Fruit fly (Drosophila melanogaster): ENCODE results near the gene CG9095.

DNA sequence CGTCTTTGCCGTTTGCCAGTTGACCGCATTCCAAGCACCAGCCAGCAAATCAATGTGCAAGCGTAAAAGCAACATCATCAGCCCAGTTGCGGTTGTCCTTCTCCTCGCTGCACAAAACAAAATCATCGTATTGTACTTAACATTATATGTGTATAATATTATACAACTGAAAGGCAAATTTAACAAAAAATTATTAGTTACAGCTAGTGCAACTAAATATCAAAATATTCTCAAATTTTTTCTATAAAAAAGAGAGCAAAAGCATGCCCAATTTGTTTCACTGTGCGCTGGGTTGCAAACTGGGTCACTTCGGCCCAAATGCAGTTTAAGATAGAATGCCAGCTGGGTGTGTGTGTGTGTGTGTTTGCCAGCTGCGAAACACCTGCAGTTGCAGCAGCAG is 6.7 kb downstream of the CG9095 start:
- TF ChIP-seq CG16779 (GFP tag; IDR thresholded peaks at IDR 0.05) = no peak
- no peak for TF ChIP-seq ato (GFP tag; IDR thresholded peaks at IDR 0.05; ENCODE audit: partially characterized antibody)
- TF ChIP-seq CG3995 (GFP tag; optimal IDR thresholded peaks at IDR 0.05) = no peak
- no peak for TF ChIP-seq sqz (GFP tag; optimal IDR thresholded peaks at IDR 0.05)
- TF ChIP-seq CG7839 (tag; optimal IDR thresholded peaks at IDR 0.05) = no peak
- TF ChIP-seq da (GFP tag; optimal IDR thresholded peaks at IDR 0.05) = no peak
- no peak for TF ChIP-seq Rx (GFP tag; IDR thresholded peaks at IDR 0.05)
- no peak for TF ChIP-seq abd-A (tag; optimal IDR thresholded peaks at IDR 0.05)
